Fruit fly (Drosophila melanogaster) whole organism, embryonic: ENCODE results near the gene CG11893.

ENCODE experiments used
- CG15601 ChIP-seq: fragments of 200-800 bp; sonication (Bioruptor generic); optimal IDR thresholded peaks from 3 replicates; lab custom pipeline; 2019; ENCODE audit warnings: missing biosample characterization, mild to moderate bottlenecking, missing genetic modification characterization, moderate library complexity
- CG1602 ChIP-seq: fragments of 200-800 bp; sonication (Bioruptor generic); optimal IDR thresholded peaks from 3 replicates; lab custom pipeline; 2016; ENCODE audit warnings: missing biosample characterization, missing genetic modification characterization
- CkIIα-i1 ChIP-seq: fragments of 200-800 bp; sonication (Bioruptor generic); IDR thresholded peaks from 2 replicates; pipeline ENCODE4 v1.3.6; 2022; ENCODE audit warnings: missing biosample characterization, missing genetic modification characterization
- CoRest ChIP-seq: fragments of 200-800 bp; sonication (Bioruptor generic); optimal IDR thresholded peaks from 3 replicates; lab custom pipeline; 2018; ENCODE audit warnings: missing biosample characterization, mild to moderate bottlenecking, missing genetic modification characterization, moderate library complexity
- bigmax ChIP-seq: fragments of 200-800 bp; sonication (Bioruptor generic); optimal IDR thresholded peaks from 2 replicates; lab custom pipeline; 2018; ENCODE audit warnings: missing biosample characterization, mild to moderate bottlenecking, missing genetic modification characterization

DNA sequence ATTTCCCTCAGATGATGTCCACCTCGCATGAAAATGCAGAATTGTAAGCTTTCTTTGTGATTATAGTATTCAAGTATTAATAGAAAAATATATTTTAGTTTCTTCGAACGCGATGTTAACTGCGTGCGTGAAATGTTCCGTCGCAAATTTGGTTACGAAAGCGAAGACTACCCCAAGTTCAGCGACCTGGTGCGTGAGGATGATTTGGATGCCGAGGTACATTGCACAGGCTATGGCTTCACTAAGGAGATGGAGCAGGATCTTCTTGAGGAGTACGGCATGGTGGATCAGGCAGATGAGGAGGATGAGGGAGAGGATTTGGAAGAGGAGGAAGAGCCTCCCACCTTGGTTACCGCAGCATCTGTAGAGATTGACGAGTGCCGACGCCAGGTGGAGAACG, 22.9 kb upstream of the CG11893 start:
- TF ChIP-seq CG1602 (no peak), CG15601 (no peak), CoRest (no peak), bigmax (GFP tag; lab: Kevin White, UChicago) (no peak), CkIIα-i1 (GFP tag; lab: Robert Waterston, UW) (no peak)
